Worm (Caenorhabditis elegans) whole organism, L1 larva: ENCODE data around the gene F14B8.6.

Experiments
- C04F5.9 ChIP-seq: sonication (generic microtip); optimal IDR thresholded peaks from 2 replicates; lab custom pipeline; 2016; ENCODE audit warnings: missing genetic modification characterization, missing compliant biosample characterization
- aly-2 ChIP-seq: fragments of 150-350 bp; optimal IDR thresholded peaks from 2 replicates; lab custom pipeline; 2014; ENCODE audit warnings: missing biosample characterization, missing genetic modification characterization
- ama-1 ChIP-seq: fragments of 150-350 bp; optimal IDR thresholded peaks from 2 replicates; lab custom pipeline; 2014
- ceh-63 ChIP-seq: fragments of 200-800 bp; sonication (Bioruptor generic); optimal IDR thresholded peaks from 2 replicates; lab custom pipeline; 2018; ENCODE audit warnings: mild to moderate bottlenecking, missing genetic modification characterization, missing compliant biosample characterization
- ceh-8 ChIP-seq: fragments of 200-800 bp; sonication (Bioruptor generic); optimal IDR thresholded peaks from 2 replicates; lab custom pipeline; 2018; ENCODE audit warnings: mild to moderate bottlenecking, missing genetic modification characterization, moderate library complexity, missing compliant biosample characterization
- ceh-82 ChIP-seq, 3 experiments: fragments of 150-350 bp in 1 of 3; sonication (generic microtip) in 2 of 3; optimal IDR thresholded peaks; 2 replicates each; lab custom pipeline; 2014 to 2017; ENCODE audit warnings: missing biosample characterization in 3 of 3, missing genetic modification characterization in 3 of 3
- dpl-1 ChIP-seq, 3 experiments: fragments of 150-350 bp in 2 of 3; sonication (generic microtip) in 1 of 3; optimal IDR thresholded peaks; 2 replicates each; lab custom pipeline; 2014 to 2017; ENCODE audit warnings: missing biosample characterization in 3 of 3, missing genetic modification characterization in 3 of 3, missing genetic modification reagents in 3 of 3
- dsc-1 ChIP-seq: sonication (generic microtip); optimal IDR thresholded peaks from 2 replicates; lab custom pipeline; 2016; ENCODE audit warnings: mild to moderate bottlenecking, missing genetic modification characterization, missing compliant biosample characterization
- efl-1 ChIP-seq, 4 experiments: fragments of 150-350 bp; optimal IDR thresholded peaks in 3 of 4; peaks in 1 of 4; 1 replicate in 1 of 4; 2 replicates in 3 of 4; lab custom pipeline; 2014; ENCODE audit warnings: missing biosample characterization in 2 of 4, missing genetic modification characterization in 2 of 4, missing genetic modification reagents in 2 of 4
- efl-3 ChIP-seq: fragments of 200-800 bp; sonication (Bioruptor generic); optimal IDR thresholded peaks from 2 replicates; lab custom pipeline; 2018; ENCODE audit warnings: mild to moderate bottlenecking, missing genetic modification characterization, missing compliant biosample characterization
- elt-3 ChIP-seq, 6 experiments: fragments of 150-350 bp in 1 of 6; sonication (generic microtip); optimal IDR thresholded peaks; 2 replicates each; lab custom pipeline; 2017 to 2018; ENCODE audit warnings: missing biosample characterization in 6 of 6, missing genetic modification characterization in 6 of 6, inconsistent platforms in 1 of 6
- ets-5 ChIP-seq: fragments of 200-800 bp; sonication (Bioruptor generic); IDR thresholded peaks from 2 replicates; pipeline ENCODE4 v1.3.6; 2022; ENCODE audit warnings: missing genetic modification characterization, missing compliant biosample characterization
- fkh-10 ChIP-seq: sonication (generic microtip); optimal IDR thresholded peaks from 2 replicates; lab custom pipeline; 2017; ENCODE audit warnings: missing biosample characterization, missing genetic modification reagents, missing genetic modification characterization
- grh-1 ChIP-seq: fragments of 200-800 bp; sonication (Bioruptor generic); IDR thresholded peaks from 2 replicates; pipeline ENCODE4 v1.3.6; 2022; ENCODE audit warnings: missing genetic modification reagents, missing genetic modification characterization, missing compliant biosample characterization
- hlh-17 ChIP-seq: fragments of 200-800 bp; sonication (Bioruptor generic); optimal IDR thresholded peaks from 2 replicates; lab custom pipeline; 2018; ENCODE audit warnings: missing genetic modification characterization, mild to moderate bottlenecking, missing compliant biosample characterization, moderate library complexity, borderline replicate concordance
- irx-1 ChIP-seq: sonication (generic microtip); optimal IDR thresholded peaks from 2 replicates; lab custom pipeline; 2016; ENCODE audit warnings: missing genetic modification characterization, missing compliant biosample characterization
- lin-13 ChIP-seq: fragments of 150-350 bp; optimal IDR thresholded peaks from 2 replicates; lab custom pipeline; 2014; ENCODE audit warnings: missing biosample characterization, missing genetic modification reagents, missing genetic modification characterization
- lin-14 ChIP-seq: fragments of 200-800 bp; sonication (Bioruptor generic); optimal IDR thresholded peaks from 2 replicates; lab custom pipeline; 2018; ENCODE audit warnings: mild to moderate bottlenecking, missing genetic modification characterization, moderate library complexity, missing compliant biosample characterization
- lin-15B ChIP-seq: fragments of 150-350 bp; sonication (generic microtip); optimal IDR thresholded peaks from 3 replicates; lab custom pipeline; 2014; ENCODE audit warnings: missing biosample characterization, missing genetic modification characterization
- lin-35 ChIP-seq, 2 experiments: fragments of 150-350 bp; optimal IDR thresholded peaks; 2 replicates each; lab custom pipeline; 2014; ENCODE audit warnings: missing biosample characterization in 2 of 2, missing genetic modification characterization in 2 of 2, missing genetic modification reagents in 2 of 2
- lsy-2 ChIP-seq, 2 experiments: fragments of 150-350 bp; optimal IDR thresholded peaks; 2 replicates each; lab custom pipeline; 2014; ENCODE audit warnings: missing biosample characterization in 2 of 2, missing genetic modification characterization in 2 of 2
- nhr-11 ChIP-seq: fragments of 150-350 bp; optimal IDR thresholded peaks from 2 replicates; lab custom pipeline; 2014; ENCODE audit warnings: missing biosample characterization, missing genetic modification characterization
- nhr-71 ChIP-seq: sonication (generic microtip); optimal IDR thresholded peaks from 2 replicates; lab custom pipeline; 2016; ENCODE audit warnings: mild to moderate bottlenecking, missing genetic modification characterization, moderate library complexity, missing compliant biosample characterization
- nhr-84 ChIP-seq: sonication (generic microtip); optimal IDR thresholded peaks from 2 replicates; lab custom pipeline; 2017; ENCODE audit warnings: missing biosample characterization, missing genetic modification characterization
- nhr-85 ChIP-seq: sonication (generic microtip); peaks from one replicate; lab custom pipeline; 2016; ENCODE audit warnings: missing genetic modification characterization, inconsistent platforms, missing compliant biosample characterization
- pax-3 ChIP-seq: fragments of 200-800 bp; sonication (Bioruptor generic); optimal IDR thresholded peaks from 2 replicates; lab custom pipeline; 2018; ENCODE audit warnings: mild to moderate bottlenecking, missing genetic modification characterization, moderate library complexity, missing compliant biosample characterization
- rnt-1 ChIP-seq: sonication (generic microtip); optimal IDR thresholded peaks from 2 replicates; lab custom pipeline; 2016; ENCODE audit warnings: mild to moderate bottlenecking, missing genetic modification characterization, moderate library complexity, missing compliant biosample characterization
- snpc-4 ChIP-seq: fragments of 150-350 bp; optimal IDR thresholded peaks from 2 replicates; lab custom pipeline; 2014; ENCODE audit warnings: missing biosample characterization, missing genetic modification characterization
- sup-37 ChIP-seq: fragments of 200-800 bp; sonication (Bioruptor generic); optimal IDR thresholded peaks from 2 replicates; lab custom pipeline; 2018; ENCODE audit warnings: mild to moderate bottlenecking, missing genetic modification characterization, missing compliant biosample characterization
- swsn-7 ChIP-seq: sonication (generic microtip); optimal IDR thresholded peaks from 2 replicates; lab custom pipeline; 2016; ENCODE audit warnings: missing genetic modification characterization, missing compliant biosample characterization
- unc-130 ChIP-seq: fragments of 150-350 bp; optimal IDR thresholded peaks from 2 replicates; lab custom pipeline; 2017; ENCODE audit warnings: missing biosample characterization, missing genetic modification characterization, inconsistent platforms
- unc-98 ChIP-seq: fragments of 200-800 bp; sonication (Bioruptor generic); IDR thresholded peaks from 2 replicates; pipeline ENCODE4 v1.3.6; 2022; ENCODE audit warnings: missing genetic modification characterization, missing compliant biosample characterization
- vab-15 ChIP-seq: sonication (generic microtip); optimal IDR thresholded peaks from 2 replicates; lab custom pipeline; 2017; ENCODE audit warnings: missing genotype, mild to moderate bottlenecking, missing genetic modification characterization, missing compliant biosample characterization
- xbp-1 ChIP-seq: sonication (generic microtip); optimal IDR thresholded peaks from 2 replicates; lab custom pipeline; 2016; ENCODE audit warnings: missing genetic modification characterization, missing compliant biosample characterization
- zag-1 ChIP-seq: fragments of 150-350 bp; optimal IDR thresholded peaks from 2 replicates; lab custom pipeline; 2014; ENCODE audit warnings: missing biosample characterization, missing genetic modification characterization
- zip-4 ChIP-seq: fragments of 200-800 bp; sonication (Bioruptor generic); optimal IDR thresholded peaks from 2 replicates; lab custom pipeline; 2018; ENCODE audit warnings: mild to moderate bottlenecking, missing genetic modification characterization, moderate library complexity, missing compliant biosample characterization
- ztf-11 ChIP-seq, 2 experiments: sonication (generic microtip); optimal IDR thresholded peaks; 2 replicates each; lab custom pipeline; 2016 to 2017; ENCODE audit warnings: missing genetic modification characterization in 2 of 2, missing biosample characterization in 1 of 2, missing compliant biosample characterization in 1 of 2
- ztf-4 ChIP-seq: fragments of 150-350 bp; optimal IDR thresholded peaks from 2 replicates; lab custom pipeline; 2014; ENCODE audit warnings: missing biosample characterization, missing genetic modification characterization

Gene F14B8.6

DNA sequence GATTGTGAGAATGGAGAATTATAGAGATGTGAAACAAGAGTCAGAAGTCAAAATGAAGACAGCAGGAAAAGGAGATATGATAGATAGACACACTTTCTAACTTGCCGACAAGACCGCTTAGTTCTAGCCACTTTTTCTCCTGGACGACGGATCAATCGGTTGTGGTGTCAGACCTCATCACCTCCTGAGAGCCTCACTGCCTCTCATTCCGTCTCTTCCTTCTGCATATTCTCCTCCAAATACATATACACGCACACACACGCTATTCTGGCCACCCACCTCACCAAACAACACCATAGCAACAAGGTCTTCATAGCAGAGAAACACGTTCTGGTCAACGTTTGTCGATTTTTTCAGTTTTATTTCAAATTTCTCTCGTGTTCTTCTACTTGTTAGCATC lies 34.8 kb upstream of the F14B8.6 start, which contains the start of gene F01E11.3:
TSS of gene F01E11.3 (plus strand) at position 301 of the 400 bp plus-strand sequence.
- TF ChIP-seq C04F5.9 (no peak), nhr-84 (tag; lab: Kevin White, UChicago) (no peak), nhr-11 (tag; lab: Kevin White, UChicago) (no peak), ama-1 (lab: Kevin White, UChicago) (no peak), ceh-8 (no peak), grh-1 (GFP tag; lab: Robert Waterston, UW) (no peak), unc-130 (tag; lab: Kevin White, UChicago) (no peak), ztf-11 (tag; optimal IDR thresholded peaks at IDR 0.05; lab: Kevin White, UChicago) (no peak), ceh-82 (tag; optimal IDR thresholded peaks at IDR 0.05; lab: Kevin White, UChicago) (no peak), hlh-17 (GFP tag; lab: Kevin White, UChicago) (no peak), ets-5 (GFP tag; lab: Robert Waterston, UW) (no peak), aly-2 (tag; lab: Kevin White, UChicago) (no peak), dpl-1 (GFP tag; optimal IDR thresholded peaks at IDR 0.05; lab: Kevin White, UChicago) (no peak)

DNA sequence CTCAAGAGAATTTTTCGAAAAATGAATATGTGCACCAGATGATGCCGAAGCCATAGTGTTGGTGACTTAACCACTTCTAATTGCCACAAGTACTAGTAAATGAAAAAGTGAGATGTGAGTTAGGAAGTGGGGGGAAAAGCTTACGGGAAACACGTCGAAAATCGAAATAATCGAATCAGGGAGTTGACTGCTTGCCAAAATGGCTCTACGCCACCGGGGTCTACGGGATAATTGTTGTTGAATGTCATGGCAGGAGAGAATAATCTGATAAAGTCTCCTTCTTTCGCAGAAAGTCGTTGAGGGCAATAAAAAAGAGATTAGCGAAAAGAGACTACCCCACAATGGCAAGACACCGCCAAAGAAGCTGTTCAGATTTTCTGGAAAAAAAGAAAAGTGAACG lies 31.6 kb upstream of the F14B8.6 start:
- peak; percentile 21 for TF ChIP-seq lin-14 (GFP tag; lab: Kevin White, UChicago)
- TF ChIP-seq ztf-4 (tag; lab: Kevin White, UChicago) = no peak
- TF ChIP-seq snpc-4 (tag; lab: Kevin White, UChicago) = no peak
- TF ChIP-seq efl-3 = no peak
- no peak for TF ChIP-seq irx-1 (tag; lab: Kevin White, UChicago)

DNA sequence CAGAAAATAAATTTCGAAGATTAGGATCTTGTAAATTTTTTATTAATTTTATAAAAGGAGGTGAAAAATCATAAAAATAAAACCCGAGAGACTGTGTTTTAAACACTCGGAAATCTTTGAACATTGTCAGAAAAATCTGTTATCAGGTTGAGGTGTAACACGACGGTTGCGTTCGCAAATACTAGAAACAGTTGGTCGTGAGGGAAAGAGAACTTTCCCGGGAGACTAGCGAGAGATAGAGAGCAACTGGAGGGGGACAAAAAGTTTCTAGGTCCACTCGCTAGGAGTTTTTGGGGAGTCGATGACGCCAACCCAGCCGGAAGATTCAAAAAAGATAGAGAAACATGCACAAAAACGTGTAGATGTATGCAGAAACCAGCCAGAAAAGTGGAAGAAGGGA lies 30.1 kb upstream of the F14B8.6 start:
- TF ChIP-seq dpl-1 (GFP tag; optimal IDR thresholded peaks at IDR 0.05; lab: Kevin White, UChicago) (no peak), lin-14 (GFP tag; lab: Kevin White, UChicago) (peak; percentile 49), rnt-1 (tag; lab: Kevin White, UChicago) (peak; percentile 17)

ce11 chrX:6959534-6959933 lies 27.3 kb upstream of the F14B8.6 start:
- peak; percentile 56 for TF ChIP-seq lin-14 (GFP tag; lab: Kevin White, UChicago)
- peak; percentile 6 for TF ChIP-seq nhr-71 (tag; lab: Kevin White, UChicago)
- no peak for TF ChIP-seq nhr-85 (tag; lab: Kevin White, UChicago)
- peak; percentile 15 for TF ChIP-seq rnt-1 (tag; lab: Kevin White, UChicago)
- peak; percentile 47 for TF ChIP-seq unc-130 (tag; lab: Kevin White, UChicago)
- no peak for TF ChIP-seq vab-15

- no peak for TF ChIP-seq ztf-4 (tag; lab: Kevin White, UChicago)
- no peak for TF ChIP-seq swsn-7
- no peak for TF ChIP-seq ceh-63 (GFP tag; lab: Kevin White, UChicago)
- TF ChIP-seq unc-98 (GFP tag; lab: Robert Waterston, UW) = no peak
- no peak for TF ChIP-seq lin-13 (GFP tag; lab: Kevin White, UChicago)
- TF ChIP-seq zag-1 (tag; lab: Kevin White, UChicago) = no peak
- no peak for TF ChIP-seq nhr-11 (tag; lab: Kevin White, UChicago)
- no peak for TF ChIP-seq pax-3 (tag; lab: Kevin White, UChicago)
- no peak for TF ChIP-seq lin-35 (GFP tag; optimal IDR thresholded peaks at IDR 0.05; lab: Kevin White, UChicago)
- TF ChIP-seq zip-4 (GFP tag; lab: Kevin White, UChicago) = no peak
- TF ChIP-seq hlh-17 (GFP tag; lab: Kevin White, UChicago) = no peak
- TF ChIP-seq lin-14 (GFP tag; lab: Kevin White, UChicago) = peak; percentile 24
- no peak for TF ChIP-seq vab-15
- TF ChIP-seq elt-3 (tag; optimal IDR thresholded peaks at IDR 0.05; lab: Kevin White, UChicago) = no peak
- no peak for TF ChIP-seq lsy-2 (tag; optimal IDR thresholded peaks at IDR 0.05; lab: Kevin White, UChicago)
- TF ChIP-seq dsc-1 = no peak
- TF ChIP-seq grh-1 (GFP tag; lab: Robert Waterston, UW) = no peak
- TF ChIP-seq fkh-10 (GFP tag; lab: Kevin White, UChicago) = peak; percentile 33
- TF ChIP-seq sup-37 (GFP tag; lab: Kevin White, UChicago) = no peak
- TF ChIP-seq snpc-4 (tag; lab: Kevin White, UChicago) = no peak
- no peak for TF ChIP-seq xbp-1 (tag; lab: Kevin White, UChicago)
- no peak for TF ChIP-seq efl-1 (optimal IDR thresholded peaks at IDR 0.05; lab: Kevin White, UChicago)
- peak in 1 of 2 experiments; percentile 51 for TF ChIP-seq efl-1 (GFP tag; optimal IDR thresholded peaks at IDR 0.05 in 1 of 2; lab: Kevin White, UChicago)
- no peak for TF ChIP-seq lin-15B (tag; lab: Kevin White, UChicago)
Observed at ce11 chrX:6958914-6959313, 26.7 kb upstream of the F14B8.6 start.
